Fruit fly (Drosophila melanogaster) whole organism, embryonic: ENCODE results near the gene Nse4.

Source experiments
- ATbp ChIP-seq: fragments of 200-800 bp; sonication (Bioruptor generic); optimal IDR thresholded peaks from 2 replicates; lab custom pipeline; 2017; ENCODE audit warnings: missing biosample characterization, mild to moderate bottlenecking, missing genetic modification characterization, missing genetic modification reagents
- CG10267 ChIP-seq: fragments of 200-800 bp; sonication (Bioruptor generic); optimal IDR thresholded peaks from 2 replicates; lab custom pipeline; 2018; ENCODE audit warnings: missing biosample characterization, mild to moderate bottlenecking, missing genetic modification characterization, moderate library complexity
- CG12391 ChIP-seq: fragments of 200-800 bp; sonication (Bioruptor generic); optimal IDR thresholded peaks from 3 replicates; lab custom pipeline; 2018; ENCODE audit warnings: missing biosample characterization, mild to moderate bottlenecking, missing genetic modification characterization, moderate library complexity
- CG12769 ChIP-seq: fragments of 200-800 bp; sonication (Bioruptor generic); optimal IDR thresholded peaks from 2 replicates; lab custom pipeline; 2019; ENCODE audit warnings: missing biosample characterization, mild to moderate bottlenecking, missing genetic modification characterization, moderate library complexity
- CG14014 ChIP-seq: fragments of 200-800 bp; sonication (Bioruptor generic); IDR thresholded peaks from 2 replicates; pipeline ENCODE4 v1.3.6; 2022; ENCODE audit warnings: missing biosample characterization, missing genetic modification characterization
- CG1602 ChIP-seq: fragments of 200-800 bp; sonication (Bioruptor generic); optimal IDR thresholded peaks from 3 replicates; lab custom pipeline; 2016; ENCODE audit warnings: missing biosample characterization, missing genetic modification characterization
- CG16863 ChIP-seq: fragments of 200-800 bp; sonication (Bioruptor generic); optimal IDR thresholded peaks from 3 replicates; lab custom pipeline; 2016; ENCODE audit warnings: missing biosample characterization, missing genetic modification characterization
- CG2199 ChIP-seq: fragments of 200-800 bp; sonication (Bioruptor generic); IDR thresholded peaks from 3 replicates; pipeline ENCODE4 v1.3.6; 2022; ENCODE audit warnings: missing biosample characterization, missing genetic modification characterization
- CG2875 ChIP-seq: fragments of 200-800 bp; sonication (Bioruptor generic); optimal IDR thresholded peaks from 2 replicates; lab custom pipeline; 2017; ENCODE audit warnings: missing biosample characterization, mild to moderate bottlenecking, missing genetic modification characterization, missing genetic modification reagents
- CG3163 ChIP-seq: fragments of 200-800 bp; sonication (Bioruptor generic); optimal IDR thresholded peaks from 3 replicates; lab custom pipeline; 2016; ENCODE audit warnings: missing biosample characterization, missing genetic modification characterization
- CG3995 ChIP-seq: fragments of 200-800 bp; sonication (Bioruptor generic); optimal IDR thresholded peaks from 3 replicates; lab custom pipeline; 2016; ENCODE audit warnings: missing biosample characterization, missing genetic modification characterization
- CG8281 ChIP-seq: fragments of 200-800 bp; sonication (Bioruptor generic); optimal IDR thresholded peaks from 2 replicates; lab custom pipeline; 2018; ENCODE audit warnings: missing biosample characterization, mild to moderate bottlenecking, missing genetic modification characterization, moderate library complexity
- CG8290 ChIP-seq, 3 experiments: fragments of 200-800 bp; sonication (Bioruptor generic); optimal IDR thresholded peaks; 2 replicates each; lab custom pipeline; 2016 to 2019; ENCODE audit warnings: missing biosample characterization in 3 of 3, missing genetic modification characterization in 3 of 3, mild to moderate bottlenecking in 2 of 3, moderate library complexity in 1 of 3
- CG9437 ChIP-seq: fragments of 200-800 bp; sonication (Bioruptor generic); optimal IDR thresholded peaks from 2 replicates; lab custom pipeline; 2018; ENCODE audit warnings: missing biosample characterization, mild to moderate bottlenecking, missing genetic modification characterization
- E2f1 ChIP-seq: fragments of 200-800 bp; sonication (Bioruptor generic); IDR thresholded peaks from 2 replicates; pipeline ENCODE4 v1.3.6; 2022; ENCODE audit warnings: missing biosample characterization, missing genetic modification characterization
- Med ChIP-seq: fragments of 200-800 bp; sonication (Bioruptor generic); peaks from one replicate; lab custom pipeline; 2016; ENCODE audit warnings: missing biosample characterization, missing genetic modification characterization, mild to moderate bottlenecking, inconsistent platforms, moderate library complexity
- Pdp1 ChIP-seq, 2 experiments: fragments of 200-800 bp; sonication (Bioruptor generic); optimal IDR thresholded peaks; 3 replicates each; lab custom pipeline; 2016; ENCODE audit warnings: missing biosample characterization in 2 of 2, missing genetic modification characterization in 2 of 2, mild to moderate bottlenecking in 1 of 2, moderate library complexity in 1 of 2
- Ssrp ChIP-seq: fragments of 200-800 bp; sonication (Bioruptor generic); optimal IDR thresholded peaks from 2 replicates; lab custom pipeline; 2018; ENCODE audit warnings: missing biosample characterization, mild to moderate bottlenecking, missing genetic modification characterization, moderate library complexity
- Stat92E ChIP-seq, 3 experiments: fragments of >200 bp in 2 of 3; fragments of 200-800 bp in 1 of 3; sonication (Bioruptor generic) in 1 of 3; optimal IDR thresholded peaks; 2 replicates each; lab custom pipeline; 2017 to 2019; ENCODE audit warnings: missing biosample characterization in 3 of 3, missing genetic modification characterization in 3 of 3, mild to moderate bottlenecking in 1 of 3, moderate library complexity in 1 of 3
- abd-A ChIP-seq: fragments of 200-800 bp; sonication (Bioruptor generic); optimal IDR thresholded peaks from 3 replicates; lab custom pipeline; 2019; ENCODE audit warnings: missing biosample characterization, mild to moderate bottlenecking, missing genetic modification characterization, moderate library complexity
- bcd ChIP-seq: fragments of 200-800 bp; sonication (Bioruptor generic); optimal IDR thresholded peaks from 2 replicates; lab custom pipeline; 2017; ENCODE audit warnings: missing biosample characterization, mild to moderate bottlenecking, missing genetic modification characterization
- br ChIP-seq: fragments of >200 bp; optimal IDR thresholded peaks from 2 replicates; lab custom pipeline; 2017
- chinmo ChIP-seq: fragments of 200-800 bp; sonication (Bioruptor generic); IDR thresholded peaks from 4 replicates; pipeline ENCODE4 v1.3.6; 2022; ENCODE audit warnings: missing biosample characterization, missing genetic modification characterization; ENCODE audit not compliant: partially characterized antibody
- crc ChIP-seq: fragments of 200-800 bp; sonication (Bioruptor generic); optimal IDR thresholded peaks from 2 replicates; lab custom pipeline; 2016; ENCODE audit warnings: missing biosample characterization, missing genetic modification characterization
- crol ChIP-seq: fragments of 200-800 bp; sonication (Bioruptor generic); IDR thresholded peaks from 2 replicates; pipeline ENCODE4 v1.3.6; 2022; ENCODE audit warnings: missing biosample characterization, missing genetic modification characterization
- cwo ChIP-seq: fragments of 200-800 bp; sonication (Bioruptor generic); optimal IDR thresholded peaks from 3 replicates; lab custom pipeline; 2017; ENCODE audit warnings: missing biosample characterization, missing genetic modification characterization, mild to moderate bottlenecking, moderate library complexity, missing genetic modification reagents
- dysf ChIP-seq: fragments of 200-800 bp; sonication (Bioruptor generic); IDR thresholded peaks from 3 replicates; pipeline ENCODE4 v1.3.6; 2022; ENCODE audit warnings: missing biosample characterization, missing genetic modification characterization
- ftz-f1 ChIP-seq: fragments of 200-800 bp; sonication (Bioruptor generic); optimal IDR thresholded peaks from 2 replicates; lab custom pipeline; 2016; ENCODE audit warnings: missing biosample characterization, missing genetic modification characterization
- gfzf ChIP-seq: fragments of 200-800 bp; sonication (Bioruptor generic); optimal IDR thresholded peaks from 2 replicates; lab custom pipeline; 2016; ENCODE audit warnings: missing biosample characterization, mild to moderate bottlenecking, missing genetic modification characterization, moderate library complexity
- grn ChIP-seq: fragments of 200-800 bp; sonication (Bioruptor generic); optimal IDR thresholded peaks from 3 replicates; lab custom pipeline; 2017; ENCODE audit warnings: missing biosample characterization, missing genetic modification characterization
- mld ChIP-seq: fragments of 200-800 bp; sonication (Bioruptor generic); IDR thresholded peaks from 3 replicates; pipeline ENCODE4 v1.3.6; 2022; ENCODE audit warnings: missing biosample characterization, missing genetic modification characterization; ENCODE audit not compliant: partially characterized antibody
- pfk ChIP-seq: fragments of 200-800 bp; sonication (Bioruptor generic); optimal IDR thresholded peaks from 2 replicates; lab custom pipeline; 2018; ENCODE audit warnings: missing biosample characterization, mild to moderate bottlenecking, missing genetic modification characterization, moderate library complexity
- so ChIP-seq: fragments of 200-800 bp; sonication (Bioruptor generic); IDR thresholded peaks from 3 replicates; pipeline ENCODE4 v1.3.6; 2022; ENCODE audit warnings: missing biosample characterization, missing genetic modification characterization
- sr ChIP-seq: fragments of 200-800 bp; sonication (Bioruptor generic); IDR thresholded peaks from 3 replicates; pipeline ENCODE4 v1.3.6; 2022; ENCODE audit warnings: missing biosample characterization, missing genetic modification characterization
- tio ChIP-seq: fragments of 200-800 bp; sonication (Bioruptor generic); optimal IDR thresholded peaks from 2 replicates; lab custom pipeline; 2017; ENCODE audit warnings: missing biosample characterization, missing genetic modification characterization, inconsistent platforms
- vfl ChIP-seq: fragments of 200-800 bp; sonication (Bioruptor generic); optimal IDR thresholded peaks from 2 replicates; lab custom pipeline; 2016; ENCODE audit warnings: missing biosample characterization, missing genetic modification characterization
- yki ChIP-seq: fragments of >200 bp; optimal IDR thresholded peaks from 3 replicates; lab custom pipeline; 2018
- zf30C ChIP-seq: fragments of 200-800 bp; sonication (Bioruptor generic); optimal IDR thresholded peaks from 3 replicates; lab custom pipeline; 2018; ENCODE audit warnings: missing biosample characterization, mild to moderate bottlenecking, missing genetic modification characterization
- zfh1 ChIP-seq: fragments of 200-800 bp; sonication (Bioruptor generic); IDR thresholded peaks from 3 replicates; pipeline ENCODE4 v1.3.6; 2022; ENCODE audit warnings: missing biosample characterization, missing genetic modification characterization

Gene Nse4

dm6 chr2L:10468978-10469377 lies 29.7 kb downstream of the Nse4 start:
- TF ChIP-seq vfl (GFP tag; lab: Kevin White, UChicago) (no peak), pfk (GFP tag; lab: Kevin White, UChicago) (no peak), CG12769 (tag; lab: Kevin White, UChicago) (peak; percentile 76), E2f1 (GFP tag; lab: Robert Waterston, UW) (no peak), Med (GFP tag; lab: Kevin White, UChicago) (peak; percentile 39), CG12391 (tag; lab: Kevin White, UChicago) (no peak), yki (lab: Kevin White, UChicago) (no peak), ftz-f1 (peak; percentile 69), crol (GFP tag; lab: Robert Waterston, UW) (peak; percentile 65; the same call in 1 of the 2 replicates), Pdp1 (GFP tag; optimal IDR thresholded peaks at IDR 0.05; lab: Kevin White, UChicago) (peak in 1 of 2 experiments; percentile 87), CG3995 (GFP tag; lab: Kevin White, UChicago) (no peak), CG9437 (GFP tag; lab: Kevin White, UChicago) (no peak), br (lab: Kevin White, UChicago) (no peak), bcd (GFP tag; lab: Kevin White, UChicago) (no peak), cwo (GFP tag; lab: Kevin White, UChicago) (peak; percentile 96), dysf (GFP tag; lab: Robert Waterston, UW) (no peak), Stat92E (GFP tag; optimal IDR thresholded peaks at IDR 0.05; lab: Kevin White, UChicago) (no peak), CG8281 (tag; lab: Kevin White, UChicago) (no peak), grn (GFP tag; lab: Kevin White, UChicago) (no peak), CG16863 (GFP tag; lab: Kevin White, UChicago) (no peak), abd-A (tag; lab: Kevin White, UChicago) (peak; percentile 13), crc (GFP tag; lab: Kevin White, UChicago) (no peak), tio (no peak), zfh1 (GFP tag; lab: Robert Waterston, UW) (0 out of 3 replicates have a peak, but pooled peaks have one; percentile 18), sr (GFP tag; lab: Robert Waterston, UW) (peak; percentile 98), gfzf (no peak), chinmo (GFP tag; lab: Robert Waterston, UW) (0 out of 4 replicates have a peak, but pooled peaks have one; percentile 36), CG2875 (no peak)

- TF ChIP-seq CG10267 (tag; lab: Kevin White, UChicago): no peak
- TF ChIP-seq Med (GFP tag; lab: Kevin White, UChicago): peak; percentile 2
- TF ChIP-seq ATbp (GFP tag; lab: Kevin White, UChicago): no peak
- peak; percentile 98 for TF ChIP-seq CG2199 (GFP tag; lab: Robert Waterston, UW)
- TF ChIP-seq chinmo (GFP tag; lab: Robert Waterston, UW): 0 out of 4 replicates have a peak, but pooled peaks have one; percentile 30
- TF ChIP-seq CG3163 (GFP tag; lab: Kevin White, UChicago): no peak
- TF ChIP-seq mld (GFP tag; lab: Robert Waterston, UW): no peak
- 0 out of 3 replicates have a peak, but pooled peaks have one; percentile 37 for TF ChIP-seq sr (GFP tag; lab: Robert Waterston, UW)
- TF ChIP-seq CG14014 (GFP tag; lab: Robert Waterston, UW): peak; percentile 13; the same call in 1 of the 2 replicates
- TF ChIP-seq CG8290 (GFP tag; optimal IDR thresholded peaks at IDR 0.05; lab: Kevin White, UChicago): no peak
- peak in 1 of 2 experiments; percentile 3 for TF ChIP-seq CG8290 (tag; optimal IDR thresholded peaks at IDR 0.05; lab: Kevin White, UChicago)
- TF ChIP-seq Ssrp (tag; lab: Kevin White, UChicago): no peak
- TF ChIP-seq zf30C (GFP tag; lab: Kevin White, UChicago): no peak
- 0 out of 3 replicates have a peak, but pooled peaks have one; percentile 36 for TF ChIP-seq so (GFP tag; lab: Robert Waterston, UW)
- TF ChIP-seq CG1602: no peak
Measured at dm6 chr2L:10470211-10470610, 31.0 kb downstream of the Nse4 start.
